Worm (Caenorhabditis elegans) whole organism, L1 larva: ENCODE results near the gene chil-23.

ENCODE experiments used
- F16B12.6 ChIP-seq: fragments of 150-350 bp; optimal IDR thresholded peaks from 2 replicates; lab custom pipeline; 2014; ENCODE audit warnings: missing biosample characterization, missing genetic modification characterization
- blmp-1 ChIP-seq: fragments of 150-350 bp; optimal IDR thresholded peaks from 2 replicates; lab custom pipeline; 2014; ENCODE audit warnings: missing biosample characterization, missing genetic modification characterization
- ces-1 ChIP-seq: fragments of 150-350 bp; optimal IDR thresholded peaks from 2 replicates; lab custom pipeline; 2014; ENCODE audit warnings: missing biosample characterization, missing genetic modification reagents, missing genetic modification characterization
- egl-27 ChIP-seq, 2 experiments: fragments of 150-350 bp in 1 of 2; sonication (generic microtip); optimal IDR thresholded peaks; 3 replicates each; lab custom pipeline; 2017 to 2018; ENCODE audit warnings: missing biosample characterization in 2 of 2, missing genetic modification characterization in 2 of 2, missing genetic modification reagents in 2 of 2
- elt-3 ChIP-seq, 6 experiments: fragments of 150-350 bp in 1 of 6; sonication (generic microtip); optimal IDR thresholded peaks; 2 replicates each; lab custom pipeline; 2017 to 2018; ENCODE audit warnings: missing biosample characterization in 6 of 6, missing genetic modification characterization in 6 of 6, inconsistent platforms in 1 of 6
- fkh-8 ChIP-seq: sonication (generic microtip); optimal IDR thresholded peaks from 2 replicates; lab custom pipeline; 2016; ENCODE audit warnings: mild to moderate bottlenecking, missing genetic modification characterization, missing compliant biosample characterization
- lin-39 ChIP-seq: fragments of 150-350 bp; optimal IDR thresholded peaks from 2 replicates; lab custom pipeline; 2014; ENCODE audit warnings: missing biosample characterization, missing genetic modification reagents, missing genetic modification characterization
- mef-2 ChIP-seq: fragments of 150-350 bp; optimal IDR thresholded peaks from 2 replicates; lab custom pipeline; 2014; ENCODE audit warnings: missing biosample characterization, missing genetic modification characterization
- nhr-11 ChIP-seq: fragments of 150-350 bp; optimal IDR thresholded peaks from 2 replicates; lab custom pipeline; 2014; ENCODE audit warnings: missing biosample characterization, missing genetic modification characterization
- tlp-1 ChIP-seq: fragments of 150-350 bp; optimal IDR thresholded peaks from 2 replicates; lab custom pipeline; 2014; ENCODE audit warnings: missing biosample characterization, missing genetic modification characterization
- ztf-11 ChIP-seq, 2 experiments: sonication (generic microtip); optimal IDR thresholded peaks; 2 replicates each; lab custom pipeline; 2016 to 2017; ENCODE audit warnings: missing genetic modification characterization in 2 of 2, missing biosample characterization in 1 of 2, missing compliant biosample characterization in 1 of 2

ce11 chrII:9481427-9481826 is 13.0 kb upstream of the chil-23 start:
- peak in 1 of 2 experiments; percentile 30 for TF ChIP-seq egl-27 (tag; optimal IDR thresholded peaks at IDR 0.05; lab: Kevin White, UChicago)
- no peak for TF ChIP-seq F16B12.6 (tag; lab: Kevin White, UChicago)
- no peak for TF ChIP-seq lin-39 (tag; lab: Kevin White, UChicago)
- TF ChIP-seq elt-3 (tag; optimal IDR thresholded peaks at IDR 0.05; lab: Kevin White, UChicago), result no peak
- no peak for TF ChIP-seq mef-2
- TF ChIP-seq ces-1 (GFP tag; lab: Kevin White, UChicago), result no peak
- no peak for TF ChIP-seq tlp-1 (tag; lab: Kevin White, UChicago)
- no peak for TF ChIP-seq fkh-8 (tag; lab: Kevin White, UChicago)
- no peak for TF ChIP-seq nhr-11 (tag; lab: Kevin White, UChicago)
- TF ChIP-seq blmp-1, result no peak
- TF ChIP-seq ztf-11 (tag; optimal IDR thresholded peaks at IDR 0.05; lab: Kevin White, UChicago), result no peak
